Worm (Caenorhabditis elegans): ENCODE measurements around the gene B0244.9.

DNA sequence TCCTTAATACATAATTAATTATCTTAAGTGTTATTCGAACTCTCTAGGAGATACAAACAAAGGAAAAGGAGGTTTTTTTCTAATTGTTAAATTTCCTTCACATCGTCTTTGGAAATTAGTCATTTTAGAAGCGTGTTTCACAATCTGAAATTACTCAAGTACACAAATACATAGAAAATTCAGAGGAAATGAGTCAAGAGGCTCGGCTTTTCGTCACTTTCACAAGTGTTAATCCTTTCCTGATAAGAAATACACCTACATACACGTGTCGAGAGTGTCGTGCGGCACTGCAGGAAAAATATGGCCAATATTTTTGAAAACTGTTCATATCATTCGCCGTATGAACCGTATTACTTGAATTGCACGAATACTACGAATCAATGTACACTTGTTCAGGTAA lies 16.4 kb upstream of the B0244.9 start, which contains the start of gene B0244.4:
- TF ChIP-seq ref-1 (GFP tag; conservative IDR thresholded peaks at IDR 0.05): no peak
- TF ChIP-seq cog-1 (tag; optimal IDR thresholded peaks at IDR 0.05): no peak

All from whole organism, midembryonic.